Fruit fly (Drosophila melanogaster) whole organism, embryonic: Measurements from ENCODE around the gene holn1.
A peak's percentile ranks its signal among the peaks of the same experiment; 100 is the strongest.

Source experiments
- Atf-2 ChIP-seq: fragments of 200-800 bp; sonication (Bioruptor generic); optimal IDR thresholded peaks from 2 replicates; lab custom pipeline; 2016; ENCODE audit warnings: missing biosample characterization, missing genetic modification characterization
- CG1024 ChIP-seq: fragments of 200-800 bp; sonication (Bioruptor generic); IDR thresholded peaks from 2 replicates; pipeline ENCODE4 v1.3.6; 2022; ENCODE audit warnings: missing biosample characterization, missing genetic modification characterization
- CG11504 ChIP-seq: fragments of 200-800 bp; sonication (Bioruptor generic); optimal IDR thresholded peaks from 3 replicates; lab custom pipeline; 2019; ENCODE audit warnings: missing biosample characterization, mild to moderate bottlenecking, missing genetic modification characterization, moderate library complexity
- CG12744 ChIP-seq: fragments of 200-800 bp; sonication (Bioruptor generic); optimal IDR thresholded peaks from 2 replicates; lab custom pipeline; 2016; ENCODE audit warnings: missing biosample characterization, missing genetic modification characterization
- CG13624 ChIP-seq: fragments of 200-800 bp; sonication (Bioruptor generic); optimal IDR thresholded peaks from 2 replicates; lab custom pipeline; 2016; ENCODE audit warnings: missing biosample characterization, missing genetic modification characterization
- CG13894 ChIP-seq: fragments of 200-800 bp; sonication (Bioruptor generic); optimal IDR thresholded peaks from 3 replicates; lab custom pipeline; 2018; ENCODE audit warnings: missing biosample characterization, mild to moderate bottlenecking, missing genetic modification characterization, moderate library complexity
- CG15073 ChIP-seq: fragments of 200-800 bp; sonication (Bioruptor generic); optimal IDR thresholded peaks from 2 replicates; lab custom pipeline; 2016; ENCODE audit warnings: missing biosample characterization, missing genetic modification characterization
- CG16813 ChIP-seq: fragments of 200-800 bp; sonication (Bioruptor generic); IDR thresholded peaks from 3 replicates; pipeline ENCODE4 v1.3.6; 2022; ENCODE audit warnings: missing biosample characterization, missing genetic modification characterization; ENCODE audit not compliant: partially characterized antibody
- CG31224 ChIP-seq: fragments of 200-800 bp; sonication (Bioruptor generic); IDR thresholded peaks from 2 replicates; pipeline ENCODE4 v1.3.6; 2022; ENCODE audit warnings: missing biosample characterization, missing genetic modification characterization
- CG33557 ChIP-seq: fragments of 200-800 bp; sonication (Bioruptor generic); optimal IDR thresholded peaks from 2 replicates; lab custom pipeline; 2019; ENCODE audit warnings: missing biosample characterization, mild to moderate bottlenecking, missing genetic modification characterization, moderate library complexity
- CG4820 ChIP-seq: fragments of 200-800 bp; sonication (Bioruptor generic); optimal IDR thresholded peaks from 3 replicates; lab custom pipeline; 2016; ENCODE audit warnings: missing biosample characterization, missing genetic modification characterization
- CG6272 ChIP-seq: fragments of 200-800 bp; sonication (Bioruptor generic); IDR thresholded peaks from 2 replicates; pipeline ENCODE4 v1.3.6; 2022; ENCODE audit warnings: missing biosample characterization, missing genetic modification characterization
- CG7271 ChIP-seq: fragments of 200-800 bp; sonication (Bioruptor generic); optimal IDR thresholded peaks from 2 replicates; lab custom pipeline; 2018; ENCODE audit warnings: missing biosample characterization, mild to moderate bottlenecking, missing genetic modification characterization, moderate library complexity
- CG9932 ChIP-seq: fragments of 200-800 bp; sonication (Bioruptor generic); IDR thresholded peaks from 2 replicates; pipeline ENCODE4 v1.3.6; 2022; ENCODE audit warnings: missing biosample characterization, missing genetic modification characterization
- CTCF ChIP-seq: fragments of 200-800 bp; sonication (Bioruptor generic); optimal IDR thresholded peaks from 2 replicates; lab custom pipeline; 2017; ENCODE audit warnings: missing biosample characterization, mild to moderate bottlenecking, missing genetic modification characterization, moderate library complexity
- Doc2 ChIP-seq: fragments of 200-800 bp; sonication (Bioruptor generic); IDR thresholded peaks from 2 replicates; pipeline ENCODE4 v1.3.6; 2022; ENCODE audit warnings: missing biosample characterization, missing genetic modification characterization
- Hand ChIP-seq: fragments of 200-800 bp; sonication (Bioruptor generic); optimal IDR thresholded peaks from 2 replicates; lab custom pipeline; 2017; ENCODE audit warnings: mild to moderate bottlenecking, missing biosample characterization, missing genetic modification reagents, missing genetic modification characterization
- Hr78 ChIP-seq, 2 experiments: fragments of 200-800 bp in 1 of 2; fragments of >200 bp in 1 of 2; sonication (Bioruptor generic) in 1 of 2; optimal IDR thresholded peaks; 2 replicates each; lab custom pipeline; 2017 to 2019; ENCODE audit warnings: missing biosample characterization in 2 of 2, missing genetic modification characterization in 2 of 2, mild to moderate bottlenecking in 1 of 2, moderate library complexity in 1 of 2
- Kr ChIP-seq: fragments of 200-800 bp; sonication (Bioruptor generic); optimal IDR thresholded peaks from 2 replicates; lab custom pipeline; 2017; ENCODE audit warnings: missing biosample characterization, mild to moderate bottlenecking, missing genetic modification characterization
- Myb ChIP-seq: fragments of 200-800 bp; sonication (Bioruptor generic); optimal IDR thresholded peaks from 2 replicates; lab custom pipeline; 2016; ENCODE audit warnings: missing biosample characterization, missing genetic modification characterization
- NK7.1 ChIP-seq: fragments of 200-800 bp; sonication (Bioruptor generic); optimal IDR thresholded peaks from 3 replicates; lab custom pipeline; 2016; ENCODE audit warnings: missing biosample characterization, missing genetic modification characterization
- Neu2 ChIP-seq: fragments of 200-800 bp; sonication (Bioruptor generic); optimal IDR thresholded peaks from 3 replicates; lab custom pipeline; 2016; ENCODE audit warnings: missing biosample characterization, missing genetic modification characterization, borderline replicate concordance
- bowl ChIP-seq: fragments of 200-800 bp; sonication (Bioruptor generic); IDR thresholded peaks from 2 replicates; pipeline ENCODE4 v1.3.6; 2022; ENCODE audit warnings: missing biosample characterization, missing genetic modification characterization
- br ChIP-seq: fragments of >200 bp; optimal IDR thresholded peaks from 2 replicates; lab custom pipeline; 2017
- corto ChIP-seq: fragments of 200-800 bp; sonication (Bioruptor generic); optimal IDR thresholded peaks from 2 replicates; lab custom pipeline; 2016; ENCODE audit warnings: missing biosample characterization, mild to moderate bottlenecking, missing genetic modification characterization, moderate library complexity
- crp ChIP-seq, 2 experiments: fragments of 200-800 bp; sonication (Bioruptor generic); optimal IDR thresholded peaks; 2 replicates in 1 of 2; 3 replicates in 1 of 2; lab custom pipeline; 2017; ENCODE audit warnings: missing biosample characterization in 2 of 2, missing genetic modification characterization in 2 of 2, mild to moderate bottlenecking in 1 of 2, moderate library complexity in 1 of 2
- esg ChIP-seq: fragments of 200-800 bp; sonication (Bioruptor generic); conservative IDR thresholded peaks from 2 replicates; pipeline ENCODE4 v1.3.6; 2022; ENCODE audit warnings: missing biosample characterization, missing genetic modification characterization
- eyg ChIP-seq: fragments of 200-800 bp; sonication (Bioruptor generic); optimal IDR thresholded peaks from 3 replicates; lab custom pipeline; 2016; ENCODE audit warnings: missing biosample characterization, missing genetic modification characterization
- fd102C ChIP-seq: fragments of 200-800 bp; sonication (Bioruptor generic); optimal IDR thresholded peaks from 2 replicates; lab custom pipeline; 2018; ENCODE audit warnings: missing biosample characterization, mild to moderate bottlenecking, missing genetic modification characterization, moderate library complexity
- fd96Cb ChIP-seq: fragments of 200-800 bp; sonication (Bioruptor generic); optimal IDR thresholded peaks from 2 replicates; lab custom pipeline; 2018; ENCODE audit warnings: missing biosample characterization, mild to moderate bottlenecking, missing genetic modification characterization, moderate library complexity
- ftz-f1 ChIP-seq: fragments of 200-800 bp; sonication (Bioruptor generic); optimal IDR thresholded peaks from 2 replicates; lab custom pipeline; 2016; ENCODE audit warnings: missing biosample characterization, missing genetic modification characterization
- grau ChIP-seq: fragments of 200-800 bp; optimal IDR thresholded peaks from 3 replicates; lab custom pipeline; 2019; ENCODE audit warnings: missing biosample characterization, mild to moderate bottlenecking, missing genetic modification characterization, moderate library complexity
- grn ChIP-seq: fragments of 200-800 bp; sonication (Bioruptor generic); optimal IDR thresholded peaks from 3 replicates; lab custom pipeline; 2017; ENCODE audit warnings: missing biosample characterization, missing genetic modification characterization
- hbn ChIP-seq: fragments of 200-800 bp; sonication (Bioruptor generic); IDR thresholded peaks from 2 replicates; pipeline ENCODE4 v1.3.6; 2022; ENCODE audit warnings: missing biosample characterization, missing genetic modification characterization; ENCODE audit not compliant: partially characterized antibody
- hkb ChIP-seq, 2 experiments: fragments of 200-800 bp in 1 of 2; fragments of >200 bp in 1 of 2; sonication (Bioruptor generic) in 1 of 2; IDR thresholded peaks in 1 of 2; optimal IDR thresholded peaks in 1 of 2; 2 replicates each; pipeline versions ENCODE4 v1.3.6 to Lab custom; 2017 to 2022; ENCODE audit warnings: missing biosample characterization in 1 of 2, missing genetic modification characterization in 1 of 2
- kah ChIP-seq: fragments of 200-800 bp; sonication (Bioruptor generic); optimal IDR thresholded peaks from 2 replicates; lab custom pipeline; 2018; ENCODE audit warnings: missing biosample characterization, mild to moderate bottlenecking, missing genetic modification characterization
- ken ChIP-seq: fragments of 200-800 bp; sonication (Bioruptor generic); IDR thresholded peaks from 3 replicates; pipeline ENCODE4 v1.3.6; 2022; ENCODE audit warnings: missing biosample characterization, missing genetic modification characterization
- mam ChIP-seq: fragments of 200-800 bp; sonication (Bioruptor generic); optimal IDR thresholded peaks from 3 replicates; lab custom pipeline; 2016; ENCODE audit warnings: missing biosample characterization, missing genetic modification characterization
- nau ChIP-seq: fragments of 200-800 bp; sonication (Bioruptor generic); optimal IDR thresholded peaks from 3 replicates; lab custom pipeline; 2017; ENCODE audit warnings: missing biosample characterization, mild to moderate bottlenecking, missing genetic modification characterization, missing genetic modification reagents
- nerfin-1 ChIP-seq: fragments of 200-800 bp; sonication (Bioruptor generic); optimal IDR thresholded peaks from 3 replicates; lab custom pipeline; 2019; ENCODE audit warnings: missing biosample characterization, mild to moderate bottlenecking, missing genetic modification characterization, moderate library complexity
- nom ChIP-seq: fragments of 200-800 bp; sonication (Bioruptor generic); optimal IDR thresholded peaks from 2 replicates; lab custom pipeline; 2017; ENCODE audit warnings: missing biosample characterization, missing genetic modification characterization, mild to moderate bottlenecking, moderate library complexity, missing genetic modification reagents
- oc ChIP-seq: fragments of 200-800 bp; sonication (Bioruptor generic); optimal IDR thresholded peaks from 2 replicates; lab custom pipeline; 2018; ENCODE audit warnings: missing biosample characterization, mild to moderate bottlenecking, missing genetic modification characterization, moderate library complexity
- org-1 ChIP-seq: fragments of 200-800 bp; sonication (Bioruptor generic); optimal IDR thresholded peaks from 2 replicates; lab custom pipeline; 2017; ENCODE audit warnings: missing biosample characterization, missing genetic modification characterization
- p53 ChIP-seq: fragments of 200-800 bp; sonication (Bioruptor generic); optimal IDR thresholded peaks from 2 replicates; lab custom pipeline; 2016; ENCODE audit warnings: missing biosample characterization, missing genetic modification characterization
- phol ChIP-seq: fragments of 200-800 bp; sonication (Bioruptor generic); optimal IDR thresholded peaks from 3 replicates; lab custom pipeline; 2018; ENCODE audit warnings: missing biosample characterization, mild to moderate bottlenecking, missing genetic modification characterization, moderate library complexity
- pita ChIP-seq: fragments of 200-800 bp; sonication (Bioruptor generic); optimal IDR thresholded peaks from 2 replicates; lab custom pipeline; 2017; ENCODE audit warnings: missing biosample characterization, mild to moderate bottlenecking, missing genetic modification characterization
- pnt ChIP-seq: fragments of 200-800 bp; sonication (Bioruptor generic); optimal IDR thresholded peaks from 3 replicates; lab custom pipeline; 2016; ENCODE audit warnings: missing biosample characterization, missing genetic modification characterization
- sens ChIP-seq: fragments of 200-800 bp; sonication (Bioruptor generic); peaks from one replicate; lab custom pipeline; 2016; ENCODE audit warnings: missing biosample characterization, missing genetic modification characterization
- sqz ChIP-seq: fragments of 200-800 bp; sonication (Bioruptor generic); optimal IDR thresholded peaks from 3 replicates; lab custom pipeline; 2018; ENCODE audit warnings: missing biosample characterization, mild to moderate bottlenecking, missing genetic modification characterization
- wdn ChIP-seq: fragments of 200-800 bp; sonication (Bioruptor generic); IDR thresholded peaks from 2 replicates; pipeline ENCODE4 v1.3.6; 2022; ENCODE audit warnings: missing biosample characterization, missing genetic modification characterization
- yki ChIP-seq: fragments of >200 bp; optimal IDR thresholded peaks from 3 replicates; lab custom pipeline; 2018

The holn1 gene

dm6 chr2L:10428528-10428927, 7.3 kb upstream of the holn1 start, which contains the start of gene CG5188 (continued):
- TF ChIP-seq nerfin-1 (peak; percentile 48), CG31224 (GFP tag; lab: Robert Waterston, UW) (0 out of 2 replicates have a peak, but pooled peaks have one; percentile 27), Kr (GFP tag; lab: Kevin White, UChicago) (no peak), Hand (GFP tag; lab: Kevin White, UChicago) (no peak), grn (no peak), hbn (no peak), esg (no peak), ftz-f1 (no peak), CG12744 (no peak), crp (GFP tag; optimal IDR thresholded peaks at IDR 0.05; lab: Kevin White, UChicago) (peak in 1 of 2 experiments; percentile 5), corto (no peak), CG16813 (GFP tag; lab: Robert Waterston, UW) (0 out of 3 replicates have a peak, but pooled peaks have one; percentile 34), fd96Cb (tag; lab: Kevin White, UChicago) (peak; percentile 17), CG11504 (tag; lab: Kevin White, UChicago) (peak; percentile 65), Myb (GFP tag; lab: Kevin White, UChicago) (no peak), Atf-2 (GFP tag; lab: Kevin White, UChicago) (no peak), CG13894 (tag; lab: Kevin White, UChicago) (peak; percentile 41), eyg (no peak), sens (GFP tag; lab: Kevin White, UChicago) (no peak), org-1 (GFP tag; lab: Kevin White, UChicago) (no peak), p53 (GFP tag; lab: Kevin White, UChicago) (no peak), oc (tag; lab: Kevin White, UChicago) (peak; percentile 14), bowl (GFP tag; lab: Robert Waterston, UW) (no peak), Doc2 (GFP tag; lab: Robert Waterston, UW) (no peak), CG9932 (GFP tag; lab: Robert Waterston, UW) (peak; percentile 62; the same call in 1 of the 2 replicates), CTCF (GFP tag; lab: Kevin White, UChicago) (no peak), hkb (optimal IDR thresholded peaks at IDR 0.05; lab: Kevin White, UChicago) (no peak), hkb (GFP tag; IDR thresholded peaks at IDR 0.05; lab: Robert Waterston, UW) (peak; percentile 61; the same call in 1 of the 2 replicates), yki (no peak), pita (GFP tag; lab: Kevin White, UChicago) (no peak), sqz (GFP tag; lab: Kevin White, UChicago) (no peak), kah (GFP tag; lab: Kevin White, UChicago) (no peak), CG13624 (no peak), mam (GFP tag; lab: Kevin White, UChicago) (peak; percentile 44), ken (GFP tag; lab: Robert Waterston, UW) (peak; percentile 27; the same call in 1 of the 3 replicates), CG7271 (tag; lab: Kevin White, UChicago) (peak; percentile 20), NK7.1 (GFP tag; lab: Kevin White, UChicago) (no peak), phol (tag; lab: Kevin White, UChicago) (peak; percentile 55), CG15073 (no peak), grau (peak; percentile 69), CG33557 (GFP tag; lab: Kevin White, UChicago) (no peak), Hr78 (GFP tag; optimal IDR thresholded peaks at IDR 0.05; lab: Kevin White, UChicago) (no peak), CG6272 (GFP tag; lab: Robert Waterston, UW) (no peak), CG4820 (GFP tag; lab: Kevin White, UChicago) (peak; percentile 31), nau (peak; percentile 10), CG1024 (0 out of 2 replicates have a peak, but pooled peaks have one; percentile 44), fd102C (GFP tag; lab: Kevin White, UChicago) (no peak), wdn (no peak), nom (GFP tag; lab: Kevin White, UChicago) (peak; percentile 49), br (lab: Kevin White, UChicago) (no peak), Neu2 (GFP tag; lab: Kevin White, UChicago) (no peak), pnt (peak; percentile 17)
